Fruit fly (Drosophila melanogaster): ENCODE results near the gene Mcm2.

DNA sequence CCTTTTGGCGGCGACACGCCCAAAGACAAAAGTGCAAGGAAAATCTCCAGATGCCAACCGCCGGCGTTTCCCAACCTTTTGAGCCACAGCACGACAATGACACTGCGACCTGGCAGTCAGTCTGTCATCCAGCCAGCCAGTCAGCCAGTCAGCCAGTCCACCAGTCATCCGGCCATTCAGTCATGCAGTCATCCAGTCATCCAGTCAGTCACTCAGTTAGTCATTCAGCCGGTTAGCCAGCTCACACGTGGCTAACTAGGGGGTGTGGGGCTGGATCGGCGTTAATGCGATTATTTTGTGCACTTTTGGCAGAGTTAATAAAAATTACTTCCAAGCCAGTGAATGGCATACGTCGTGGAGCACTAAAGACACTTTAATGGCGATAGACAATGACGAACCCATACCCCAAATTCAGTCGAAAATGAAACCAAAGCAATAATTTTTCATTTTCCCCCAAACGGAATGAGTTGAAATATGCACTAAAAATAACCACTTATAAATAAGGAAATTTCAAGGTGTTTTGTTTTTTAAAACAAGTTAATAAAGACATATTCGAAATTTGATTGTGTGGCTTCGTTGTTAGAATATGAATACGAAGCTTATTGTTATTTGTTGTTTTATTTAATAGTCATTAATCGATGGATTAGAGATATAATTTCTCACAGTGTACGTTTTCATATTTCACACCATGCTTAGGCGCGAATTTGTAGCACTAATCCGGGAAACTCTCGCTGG is 39.9 kb upstream of the Mcm2 start:
- TF ChIP-seq Neu2 (GFP tag; optimal IDR thresholded peaks at IDR 0.05; ENCODE audit: borderline replicate concordance): no peak
- TF ChIP-seq h (optimal IDR thresholded peaks at IDR 0.05): no peak
- TF ChIP-seq CG4617 (GFP tag; optimal IDR thresholded peaks at IDR 0.05; ENCODE audit: borderline replicate concordance): no peak
- no peak for TF ChIP-seq zfh2 (GFP tag; optimal IDR thresholded peaks at IDR 0.05)
- TF ChIP-seq Dbx (GFP tag; IDR thresholded peaks at IDR 0.05): no peak
- TF ChIP-seq Dp (GFP tag; optimal IDR thresholded peaks at IDR 0.05): no peak

Measured in whole organism, embryonic.